Fruit fly (Drosophila melanogaster) whole organism, adult: Measurements from ENCODE around the gene CG43845.

Source experiments
- CG1620 ChIP-seq: fragments of 200-800 bp; sonication (Bioruptor generic); optimal IDR thresholded peaks from 2 replicates; lab custom pipeline; 2016; ENCODE audit warnings: missing biosample characterization, missing genetic modification characterization
- CG33017 ChIP-seq: fragments of 200-800 bp; sonication (Bioruptor generic); optimal IDR thresholded peaks from 2 replicates; lab custom pipeline; 2018; ENCODE audit warnings: missing biosample characterization, mild to moderate bottlenecking, missing genetic modification characterization, moderate library complexity
- CG5204 ChIP-seq: fragments of 200-800 bp; sonication (Bioruptor generic); optimal IDR thresholded peaks from 2 replicates; lab custom pipeline; 2016; ENCODE audit warnings: missing biosample characterization, missing genetic modification characterization
- CG7101 ChIP-seq: fragments of 200-800 bp; sonication (Bioruptor generic); optimal IDR thresholded peaks from 2 replicates; lab custom pipeline; 2018; ENCODE audit warnings: missing biosample characterization, mild to moderate bottlenecking, missing genetic modification characterization, moderate library complexity
- Clk ChIP-seq: fragments of 200-800 bp; sonication (Bioruptor generic); optimal IDR thresholded peaks from 2 replicates; lab custom pipeline; 2017; ENCODE audit warnings: missing biosample characterization, missing genetic modification characterization
- Hr96 ChIP-seq: fragments of 200-800 bp; sonication (Bioruptor generic); optimal IDR thresholded peaks from 2 replicates; lab custom pipeline; 2016; ENCODE audit warnings: missing biosample characterization, missing genetic modification characterization
- bab1 ChIP-seq: fragments of 200-800 bp; sonication (Bioruptor generic); optimal IDR thresholded peaks from 3 replicates; lab custom pipeline; 2019; ENCODE audit warnings: missing biosample characterization, mild to moderate bottlenecking, missing genetic modification characterization, moderate library complexity
- ovo ChIP-seq: fragments of 200-800 bp; sonication (Bioruptor generic); optimal IDR thresholded peaks from 2 replicates; lab custom pipeline; 2016; ENCODE audit warnings: missing biosample characterization, missing genetic modification characterization
- tj ChIP-seq: fragments of 200-800 bp; sonication (Bioruptor generic); optimal IDR thresholded peaks from 3 replicates; lab custom pipeline; 2017; ENCODE audit warnings: missing biosample characterization, mild to moderate bottlenecking, missing genetic modification characterization, moderate library complexity
- toe ChIP-seq: fragments of 200-800 bp; sonication (Bioruptor generic); optimal IDR thresholded peaks from 2 replicates; lab custom pipeline; 2016; ENCODE audit warnings: missing biosample characterization, missing genetic modification characterization

DNA sequence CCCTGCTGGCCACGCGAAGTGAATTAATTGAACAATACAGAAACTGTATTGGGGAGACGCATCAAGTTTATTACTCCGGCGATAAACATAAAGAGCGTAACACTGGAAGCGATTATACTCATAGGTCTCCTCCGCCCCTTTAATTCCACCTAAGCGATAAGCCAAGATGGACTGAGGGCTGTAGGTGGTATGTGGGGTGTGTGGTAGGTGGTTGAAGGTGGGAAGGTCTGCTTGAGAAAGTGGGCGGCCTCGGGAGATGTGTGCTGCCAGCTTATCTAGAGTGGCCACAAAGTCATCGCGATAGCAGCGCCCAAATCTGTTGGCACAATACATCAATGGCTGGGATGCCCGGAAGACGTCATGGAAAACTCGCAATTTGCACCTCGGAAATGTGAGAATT lies 25.3 kb downstream of the CG43845 start:
- TF ChIP-seq tj (GFP tag; lab: Kevin White, UChicago) (no peak), Hr96 (GFP tag; lab: Kevin White, UChicago) (no peak), toe (GFP tag; lab: Kevin White, UChicago) (no peak), CG33017 (tag; lab: Kevin White, UChicago) (no peak), CG1620 (GFP tag; lab: Kevin White, UChicago) (no peak), bab1 (GFP tag; lab: Kevin White, UChicago) (no peak), Clk (no peak), ovo (GFP tag; lab: Kevin White, UChicago) (no peak), CG7101 (no peak), CG5204 (GFP tag; lab: Kevin White, UChicago) (no peak)
